Fruit fly (Drosophila melanogaster) whole organism, embryonic: ENCODE data around the gene serp.

Experiments
- Adf1 ChIP-seq: fragments of 200-800 bp; sonication (Bioruptor generic); IDR thresholded peaks from 2 replicates; pipeline ENCODE4 v1.3.6; 2022; ENCODE audit warnings: missing biosample characterization, missing genetic modification characterization
- Antp ChIP-seq: fragments of 200-800 bp; sonication (Bioruptor generic); optimal IDR thresholded peaks from 3 replicates; lab custom pipeline; 2016; ENCODE audit warnings: missing biosample characterization, missing genetic modification characterization
- Bgb ChIP-seq: fragments of 200-800 bp; sonication (Bioruptor generic); IDR thresholded peaks from 2 replicates; pipeline ENCODE4 v1.3.6; 2022; ENCODE audit warnings: missing biosample characterization, missing genetic modification characterization; ENCODE audit not compliant: partially characterized antibody
- Blimp-1 ChIP-seq: fragments of 200-800 bp; sonication (Bioruptor generic); optimal IDR thresholded peaks from 3 replicates; lab custom pipeline; 2018; ENCODE audit warnings: missing biosample characterization, missing genetic modification characterization, mild to moderate bottlenecking, moderate library complexity, missing genetic modification reagents
- CG1024 ChIP-seq: fragments of 200-800 bp; sonication (Bioruptor generic); IDR thresholded peaks from 2 replicates; pipeline ENCODE4 v1.3.6; 2022; ENCODE audit warnings: missing biosample characterization, missing genetic modification characterization
- CG10543 ChIP-seq: fragments of 200-800 bp; sonication (Bioruptor generic); optimal IDR thresholded peaks from 3 replicates; lab custom pipeline; 2017; ENCODE audit warnings: missing biosample characterization, mild to moderate bottlenecking, missing genetic modification characterization, moderate library complexity
- CG11723 ChIP-seq: fragments of 200-800 bp; sonication (Bioruptor generic); optimal IDR thresholded peaks from 2 replicates; lab custom pipeline; 2017; ENCODE audit warnings: missing biosample characterization, mild to moderate bottlenecking, missing genetic modification characterization
- CG12769 ChIP-seq: fragments of 200-800 bp; sonication (Bioruptor generic); optimal IDR thresholded peaks from 2 replicates; lab custom pipeline; 2019; ENCODE audit warnings: missing biosample characterization, mild to moderate bottlenecking, missing genetic modification characterization, moderate library complexity
- CG12942 ChIP-seq: fragments of 200-800 bp; sonication (Bioruptor generic); optimal IDR thresholded peaks from 3 replicates; lab custom pipeline; 2016; ENCODE audit warnings: missing biosample characterization, missing genetic modification characterization
- CG13424 ChIP-seq: fragments of 200-800 bp; sonication (Bioruptor generic); optimal IDR thresholded peaks from 2 replicates; lab custom pipeline; 2019; ENCODE audit warnings: missing biosample characterization, mild to moderate bottlenecking, missing genetic modification characterization, moderate library complexity
- CG13894 ChIP-seq: fragments of 200-800 bp; sonication (Bioruptor generic); optimal IDR thresholded peaks from 3 replicates; lab custom pipeline; 2018; ENCODE audit warnings: missing biosample characterization, mild to moderate bottlenecking, missing genetic modification characterization, moderate library complexity
- CG1602 ChIP-seq: fragments of 200-800 bp; sonication (Bioruptor generic); optimal IDR thresholded peaks from 3 replicates; lab custom pipeline; 2016; ENCODE audit warnings: missing biosample characterization, missing genetic modification characterization
- CG2199 ChIP-seq: fragments of 200-800 bp; sonication (Bioruptor generic); IDR thresholded peaks from 3 replicates; pipeline ENCODE4 v1.3.6; 2022; ENCODE audit warnings: missing biosample characterization, missing genetic modification characterization
- CG2202 ChIP-seq: fragments of 200-800 bp; sonication (Bioruptor generic); optimal IDR thresholded peaks from 2 replicates; lab custom pipeline; 2018; ENCODE audit warnings: missing biosample characterization, mild to moderate bottlenecking, missing genetic modification characterization
- CG31441 ChIP-seq: fragments of 200-800 bp; sonication (Bioruptor generic); IDR thresholded peaks from 2 replicates; pipeline ENCODE4 v1.3.6; 2022; ENCODE audit warnings: missing biosample characterization, missing genetic modification characterization
- CG34224 ChIP-seq: fragments of 200-800 bp; sonication (Bioruptor generic); IDR thresholded peaks from 3 replicates; pipeline ENCODE4 v1.3.6; 2022; ENCODE audit warnings: missing biosample characterization, missing genetic modification characterization; ENCODE audit not compliant: partially characterized antibody
- CG4360 ChIP-seq: fragments of 200-800 bp; sonication (Bioruptor generic); IDR thresholded peaks from 2 replicates; pipeline ENCODE4 v1.3.6; 2022; ENCODE audit warnings: missing biosample characterization, missing genetic modification characterization
- CG4424 ChIP-seq: fragments of 200-800 bp; sonication (Bioruptor generic); optimal IDR thresholded peaks from 3 replicates; lab custom pipeline; 2016; ENCODE audit warnings: missing biosample characterization, missing genetic modification characterization
- CG6791 ChIP-seq: fragments of 200-800 bp; sonication (Bioruptor generic); IDR thresholded peaks from 3 replicates; pipeline ENCODE4 v1.3.6; 2022; ENCODE audit warnings: missing biosample characterization, missing genetic modification characterization; ENCODE audit not compliant: partially characterized antibody
- CG7745 ChIP-seq: fragments of 200-800 bp; sonication (Bioruptor generic); optimal IDR thresholded peaks from 2 replicates; lab custom pipeline; 2018; ENCODE audit warnings: missing biosample characterization, mild to moderate bottlenecking, missing genetic modification characterization, moderate library complexity
- CG8290 ChIP-seq, 3 experiments: fragments of 200-800 bp; sonication (Bioruptor generic); optimal IDR thresholded peaks; 2 replicates each; lab custom pipeline; 2016 to 2019; ENCODE audit warnings: missing biosample characterization in 3 of 3, missing genetic modification characterization in 3 of 3, mild to moderate bottlenecking in 2 of 3, moderate library complexity in 1 of 3
- CG9215 ChIP-seq: fragments of 200-800 bp; sonication (Bioruptor generic); IDR thresholded peaks from 2 replicates; pipeline ENCODE4 v1.3.6; 2022; ENCODE audit warnings: missing biosample characterization, missing genetic modification characterization
- D19B ChIP-seq: fragments of 200-800 bp; sonication (Bioruptor generic); optimal IDR thresholded peaks from 2 replicates; lab custom pipeline; 2017; ENCODE audit warnings: missing biosample characterization, mild to moderate bottlenecking, missing genetic modification characterization
- Dbx ChIP-seq: fragments of 200-800 bp; sonication (Bioruptor generic); IDR thresholded peaks from 3 replicates; pipeline ENCODE4 v1.3.6; 2022; ENCODE audit warnings: missing biosample characterization, missing genetic modification characterization
- Dfd ChIP-seq, 2 experiments: fragments of >200 bp; optimal IDR thresholded peaks; 2 replicates each; lab custom pipeline; 2017; ENCODE audit warnings: missing biosample characterization in 2 of 2, missing genetic modification characterization in 2 of 2
- Dll ChIP-seq: fragments of 200-800 bp; sonication (Bioruptor generic); IDR thresholded peaks from 4 replicates; pipeline ENCODE4 v1.3.6; 2022; ENCODE audit warnings: missing biosample characterization, missing genetic modification characterization; ENCODE audit not compliant: partially characterized antibody
- Doc3 ChIP-seq: fragments of 200-800 bp; sonication (Bioruptor generic); IDR thresholded peaks from 3 replicates; pipeline ENCODE4 v1.3.6; 2022; ENCODE audit warnings: missing biosample characterization, missing genetic modification characterization; ENCODE audit not compliant: partially characterized antibody
- Fer1 ChIP-seq: fragments of 200-800 bp; sonication (Bioruptor generic); optimal IDR thresholded peaks from 2 replicates; lab custom pipeline; 2017; ENCODE audit warnings: missing biosample characterization, mild to moderate bottlenecking, missing genetic modification characterization
- GATAe ChIP-seq: fragments of 200-800 bp; sonication (Bioruptor generic); conservative IDR thresholded peaks from 2 replicates; pipeline ENCODE4 v1.3.6; 2022; ENCODE audit warnings: missing biosample characterization, missing genetic modification characterization
- HHEX ChIP-seq: fragments of 200-800 bp; sonication (Bioruptor generic); optimal IDR thresholded peaks from 3 replicates; lab custom pipeline; 2017; ENCODE audit warnings: missing biosample characterization, mild to moderate bottlenecking, missing genetic modification characterization, missing genetic modification reagents
- Hsf ChIP-seq: fragments of 200-800 bp; sonication (Bioruptor generic); optimal IDR thresholded peaks from 3 replicates; lab custom pipeline; 2016; ENCODE audit warnings: missing biosample characterization, missing genetic modification characterization
- Max ChIP-seq: fragments of 200-800 bp; sonication (Bioruptor generic); optimal IDR thresholded peaks from 2 replicates; lab custom pipeline; 2016; ENCODE audit warnings: missing biosample characterization, mild to moderate bottlenecking, missing genetic modification characterization
- Med ChIP-seq: fragments of 200-800 bp; sonication (Bioruptor generic); peaks from one replicate; lab custom pipeline; 2016; ENCODE audit warnings: missing biosample characterization, missing genetic modification characterization, mild to moderate bottlenecking, inconsistent platforms, moderate library complexity
- NK7.1 ChIP-seq: fragments of 200-800 bp; sonication (Bioruptor generic); optimal IDR thresholded peaks from 3 replicates; lab custom pipeline; 2016; ENCODE audit warnings: missing biosample characterization, missing genetic modification characterization
- Sry-β ChIP-seq: fragments of 200-800 bp; sonication (Bioruptor generic); optimal IDR thresholded peaks from 2 replicates; lab custom pipeline; 2018; ENCODE audit warnings: missing biosample characterization, mild to moderate bottlenecking, missing genetic modification characterization, moderate library complexity
- abd-A ChIP-seq: fragments of 200-800 bp; sonication (Bioruptor generic); optimal IDR thresholded peaks from 3 replicates; lab custom pipeline; 2019; ENCODE audit warnings: missing biosample characterization, mild to moderate bottlenecking, missing genetic modification characterization, moderate library complexity
- ap ChIP-seq: fragments of 200-800 bp; sonication (Bioruptor generic); IDR thresholded peaks from 2 replicates; pipeline ENCODE4 v1.3.6; 2022; ENCODE audit warnings: missing biosample characterization, missing genetic modification characterization
- br ChIP-seq: fragments of >200 bp; optimal IDR thresholded peaks from 2 replicates; lab custom pipeline; 2017
- chinmo ChIP-seq: fragments of 200-800 bp; sonication (Bioruptor generic); IDR thresholded peaks from 4 replicates; pipeline ENCODE4 v1.3.6; 2022; ENCODE audit warnings: missing biosample characterization, missing genetic modification characterization; ENCODE audit not compliant: partially characterized antibody
- exex ChIP-seq: fragments of 200-800 bp; sonication (Bioruptor generic); optimal IDR thresholded peaks from 4 replicates; lab custom pipeline; 2018; ENCODE audit warnings: missing biosample characterization, mild to moderate bottlenecking, missing genetic modification characterization, moderate library complexity
- fd102C ChIP-seq: fragments of 200-800 bp; sonication (Bioruptor generic); optimal IDR thresholded peaks from 2 replicates; lab custom pipeline; 2018; ENCODE audit warnings: missing biosample characterization, mild to moderate bottlenecking, missing genetic modification characterization, moderate library complexity
- grau ChIP-seq: fragments of 200-800 bp; optimal IDR thresholded peaks from 3 replicates; lab custom pipeline; 2019; ENCODE audit warnings: missing biosample characterization, mild to moderate bottlenecking, missing genetic modification characterization, moderate library complexity
- inv ChIP-seq: fragments of 200-800 bp; sonication (Bioruptor generic); IDR thresholded peaks from 2 replicates; pipeline ENCODE4 v1.3.6; 2022; ENCODE audit warnings: missing biosample characterization, missing genetic modification characterization; ENCODE audit not compliant: partially characterized antibody
- kni ChIP-seq: fragments of 200-800 bp; sonication (Bioruptor generic); optimal IDR thresholded peaks from 3 replicates; lab custom pipeline; 2017; ENCODE audit warnings: mild to moderate bottlenecking, missing biosample characterization, missing genetic modification reagents, missing genetic modification characterization
- pum ChIP-seq: fragments of 200-800 bp; sonication (Bioruptor generic); optimal IDR thresholded peaks from 2 replicates; lab custom pipeline; 2016; ENCODE audit warnings: missing biosample characterization, missing genetic modification characterization
- rib ChIP-seq: fragments of 200-800 bp; sonication (Bioruptor generic); IDR thresholded peaks from 2 replicates; pipeline ENCODE4 v1.3.6; 2022; ENCODE audit warnings: missing biosample characterization, missing genetic modification characterization
- sd ChIP-seq: fragments of 200-800 bp; sonication (Bioruptor generic); optimal IDR thresholded peaks from 3 replicates; lab custom pipeline; 2018; ENCODE audit warnings: missing biosample characterization, mild to moderate bottlenecking, missing genetic modification characterization, moderate library complexity
- sens ChIP-seq: fragments of 200-800 bp; sonication (Bioruptor generic); peaks from one replicate; lab custom pipeline; 2016; ENCODE audit warnings: missing biosample characterization, missing genetic modification characterization
- sr ChIP-seq: fragments of 200-800 bp; sonication (Bioruptor generic); IDR thresholded peaks from 3 replicates; pipeline ENCODE4 v1.3.6; 2022; ENCODE audit warnings: missing biosample characterization, missing genetic modification characterization
- usp ChIP-seq: fragments of >200 bp; optimal IDR thresholded peaks from 2 replicates; lab custom pipeline; 2017; ENCODE audit warnings: missing biosample characterization, missing genetic modification characterization

Gene serp

dm6 chr3L:19701106-19701505 is 6.7 kb downstream of the serp start (continued):
- TF ChIP-seq CG7745 (tag; lab: Kevin White, UChicago), result no peak
- TF ChIP-seq pum, result no peak
- 0 out of 3 replicates have a peak, but pooled peaks have one; percentile 18 for TF ChIP-seq Doc3 (GFP tag; lab: Robert Waterston, UW)
- TF ChIP-seq Sry-β (GFP tag; lab: Kevin White, UChicago), result no peak
- no peak for TF ChIP-seq usp
- no peak for TF ChIP-seq grau (tag; lab: Kevin White, UChicago)
- TF ChIP-seq sr, result no peak
- TF ChIP-seq Antp (GFP tag; lab: Kevin White, UChicago), result no peak
- TF ChIP-seq CG2199 (GFP tag; lab: Robert Waterston, UW), result no peak
- TF ChIP-seq Max (GFP tag; lab: Kevin White, UChicago), result no peak
- TF ChIP-seq Fer1, result no peak
- TF ChIP-seq Adf1, result no peak
- no peak for TF ChIP-seq GATAe (GFP tag; lab: Robert Waterston, UW)
- no peak for TF ChIP-seq fd102C (GFP tag; lab: Kevin White, UChicago)
- TF ChIP-seq D19B (GFP tag; lab: Kevin White, UChicago), result no peak
- TF ChIP-seq CG9215 (GFP tag; lab: Robert Waterston, UW), result no peak; the same call in 1 of the 2 replicates
- no peak for TF ChIP-seq exex (tag; lab: Kevin White, UChicago)
- TF ChIP-seq Dfd (GFP tag; optimal IDR thresholded peaks at IDR 0.05; lab: Kevin White, UChicago), result no peak
- TF ChIP-seq inv (GFP tag; lab: Robert Waterston, UW), result no peak
- TF ChIP-seq CG6791 (GFP tag; lab: Robert Waterston, UW), result 0 out of 3 replicates have a peak, but pooled peaks have one; percentile 44
- TF ChIP-seq sd (tag; lab: Kevin White, UChicago), result no peak
- TF ChIP-seq Bgb, result 0 out of 2 replicates have a peak, but pooled peaks have one; percentile 22

dm6 chr3L:19700463-19700862 is 7.4 kb downstream of the serp start:
- TF ChIP-seq CG31441 (GFP tag; lab: Robert Waterston, UW) (no peak), CG1024 (no peak), abd-A (tag; lab: Kevin White, UChicago) (peak; percentile 95), Dbx (GFP tag; lab: Robert Waterston, UW) (no peak), kni (GFP tag; lab: Kevin White, UChicago) (peak; percentile 3), rib (0 out of 2 replicates have a peak, but pooled peaks have one; percentile 49), ap (GFP tag; lab: Robert Waterston, UW) (no peak), NK7.1 (GFP tag; lab: Kevin White, UChicago) (no peak), CG13424 (tag; lab: Kevin White, UChicago) (no peak), sens (peak; percentile 48), CG34224 (GFP tag; lab: Robert Waterston, UW) (no peak), HHEX (GFP tag; lab: Kevin White, UChicago) (no peak), Med (GFP tag; lab: Kevin White, UChicago) (peak; percentile 15), CG11723 (GFP tag; lab: Kevin White, UChicago) (no peak), CG10543 (GFP tag; lab: Kevin White, UChicago) (peak; percentile 3), CG1602 (GFP tag; lab: Kevin White, UChicago) (no peak), CG4360 (no peak), Blimp-1 (GFP tag; lab: Kevin White, UChicago) (peak; percentile 82), CG4424 (GFP tag; lab: Kevin White, UChicago) (no peak), CG12769 (tag; lab: Kevin White, UChicago) (peak; percentile 63), Hsf (GFP tag; lab: Kevin White, UChicago) (no peak), CG8290 (GFP tag; optimal IDR thresholded peaks at IDR 0.05; lab: Kevin White, UChicago) (no peak), CG8290 (tag; optimal IDR thresholded peaks at IDR 0.05; lab: Kevin White, UChicago) (no peak), CG9215 (GFP tag; lab: Robert Waterston, UW) (no peak), CG12942 (GFP tag; lab: Kevin White, UChicago) (no peak), br (no peak), Dll (GFP tag; lab: Robert Waterston, UW) (no peak), CG13894 (tag; lab: Kevin White, UChicago) (peak; percentile 95), sd (tag; lab: Kevin White, UChicago) (peak; percentile 60), CG2202 (tag; lab: Kevin White, UChicago) (no peak), chinmo (GFP tag; lab: Robert Waterston, UW) (peak; percentile 81)
- TF ChIP-seq, all 482 proteins: peak for 11
